Worm (Caenorhabditis elegans) whole organism, late embryonic: ENCODE data around the gene F31F6.1.

Source experiments
- F13H6.1 ChIP-seq: sonication (generic microtip); optimal IDR thresholded peaks from 2 replicates; lab custom pipeline; 2016; ENCODE audit warnings: missing genetic modification characterization, missing compliant biosample characterization
- ceh-22 ChIP-seq: sonication (generic microtip); optimal IDR thresholded peaks from 2 replicates; lab custom pipeline; 2017; ENCODE audit warnings: missing biosample characterization, missing genetic modification characterization
- ceh-9 ChIP-seq: sonication (generic microtip); optimal IDR thresholded peaks from 2 replicates; lab custom pipeline; 2016; ENCODE audit warnings: mild to moderate bottlenecking, missing genetic modification characterization, inconsistent platforms, missing compliant biosample characterization
- dve-1 ChIP-seq: sonication (generic microtip); optimal IDR thresholded peaks from 2 replicates; lab custom pipeline; 2017; ENCODE audit warnings: antibody characterized with exemption, mild to moderate bottlenecking, missing genetic modification characterization, missing compliant biosample characterization
- elt-2 ChIP-seq: sonication (generic microtip); optimal IDR thresholded peaks from 2 replicates; lab custom pipeline; 2016; ENCODE audit warnings: missing genetic modification reagents, missing genetic modification characterization, missing compliant biosample characterization
- fkh-10 ChIP-seq: fragments of 150-350 bp; optimal IDR thresholded peaks from 2 replicates; lab custom pipeline; 2014; ENCODE audit warnings: missing biosample characterization, missing genetic modification reagents, missing genetic modification characterization
- hlh-30 ChIP-seq: sonication (generic microtip); optimal IDR thresholded peaks from 2 replicates; lab custom pipeline; 2017; ENCODE audit warnings: antibody characterized with exemption, missing genetic modification characterization, missing compliant biosample characterization; ENCODE audit not compliant: insufficient read depth
- odd-2 ChIP-seq: sonication (generic microtip); optimal IDR thresholded peaks from 2 replicates; lab custom pipeline; 2017; ENCODE audit warnings: antibody characterized with exemption, mild to moderate bottlenecking, missing genetic modification characterization, missing compliant biosample characterization
- pha-4 ChIP-seq: fragments of 150-350 bp; optimal IDR thresholded peaks from 2 replicates; lab custom pipeline; 2018; ENCODE audit warnings: missing biosample characterization, missing genetic modification reagents, missing genetic modification characterization

- no peak for TF ChIP-seq odd-2
- TF ChIP-seq dve-1 = no peak
- no peak for TF ChIP-seq elt-2 (tag; lab: Kevin White, UChicago)
- TF ChIP-seq pha-4 (tag; lab: Kevin White, UChicago) = no peak
- no peak for TF ChIP-seq F13H6.1 (tag; lab: Kevin White, UChicago)
- TF ChIP-seq hlh-30 = no peak
- no peak for TF ChIP-seq fkh-10
- no peak for TF ChIP-seq ceh-22 (tag; lab: Kevin White, UChicago)
- TF ChIP-seq ceh-9 (tag; lab: Kevin White, UChicago) = no peak
Observed at ce11 chrX:14910689-14911088, 42.6 kb upstream of the F31F6.1 start.
